Worm (Caenorhabditis elegans): ENCODE data around the gene C44B7.7.
A peak's percentile ranks its signal among the peaks of the same experiment; 100 is the strongest.

C44B7.7 gene

DNA sequence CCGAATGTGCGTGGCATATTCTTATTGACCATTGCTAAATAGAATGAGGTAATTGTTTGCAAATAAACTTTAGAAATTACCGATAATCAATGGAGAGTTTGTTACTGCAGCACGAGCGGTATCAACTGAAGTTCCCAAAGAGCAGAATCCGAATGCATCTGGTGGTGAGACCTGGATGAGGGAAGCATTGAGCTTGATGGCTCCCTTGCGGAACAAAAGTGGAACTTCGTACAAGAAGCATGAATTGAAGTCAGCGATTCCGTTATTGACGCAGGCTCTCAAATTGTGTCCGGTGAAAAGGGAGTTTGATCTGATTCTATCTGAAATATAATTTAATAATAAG is 9.6 kb upstream of the C44B7.7 start (continued):
- TF ChIP-seq F44E2.7 (GFP tag; IDR thresholded peaks at IDR 0.05) (no peak), lin-13 (GFP tag; optimal IDR thresholded peaks at IDR 0.05) (no peak), Y105C5A.15 (GFP tag; IDR thresholded peaks at IDR 0.05) (no peak), aly-2 (tag; optimal IDR thresholded peaks at IDR 0.05) (no peak)

DNA sequence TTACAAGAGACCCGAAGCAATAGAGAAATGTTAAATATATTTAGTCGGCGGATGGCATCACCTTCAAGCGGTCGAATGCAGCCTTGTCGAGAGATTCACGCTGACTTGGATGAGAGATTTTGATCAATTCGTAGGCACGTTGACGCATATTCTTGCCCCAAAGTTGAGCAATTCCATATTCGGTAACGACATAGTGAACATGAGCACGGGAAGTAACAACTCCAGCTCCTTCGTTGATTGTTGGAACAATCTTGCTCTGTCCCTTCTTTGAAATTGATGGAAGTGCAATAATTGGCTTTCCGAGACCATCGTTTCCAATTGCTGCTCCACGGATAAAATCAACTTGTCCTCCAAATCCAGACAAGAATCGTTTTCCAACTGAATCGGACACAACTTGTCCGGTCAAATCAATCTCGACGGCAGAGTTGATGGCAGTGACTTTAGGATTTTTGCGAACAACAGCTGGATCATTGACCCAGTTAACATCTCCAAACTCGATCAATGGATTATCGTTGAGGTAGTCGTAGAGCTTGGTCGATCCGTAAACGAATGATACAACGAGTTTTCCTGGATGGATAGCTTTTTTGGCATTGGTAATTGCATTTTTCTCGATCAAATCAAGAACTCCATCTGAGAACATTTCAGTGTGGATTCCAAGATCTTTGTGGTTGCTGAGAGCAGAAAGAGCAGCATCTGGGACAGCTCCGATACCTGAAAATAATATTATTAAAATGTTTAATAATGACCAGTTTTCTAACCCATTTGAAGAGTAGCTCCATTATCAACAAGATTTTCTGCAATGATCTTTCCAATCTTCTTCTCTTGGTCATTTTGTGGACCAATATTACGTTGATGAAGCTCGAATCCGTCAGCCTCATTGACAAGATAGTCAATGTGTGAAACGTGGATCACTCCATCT is 9.0 kb upstream of the C44B7.7 start:
- TF ChIP-seq mes-2 (tag; optimal IDR thresholded peaks at IDR 0.05; ENCODE audit: poor library complexity, severe bottlenecking), result peak; percentile 46
- TF ChIP-seq hmg-1.1 (GFP tag; IDR thresholded peaks at IDR 0.05), result 0 out of 2 replicates have a peak, but pooled peaks have one; percentile 12
- TF ChIP-seq skn-1 (tag; optimal IDR thresholded peaks at IDR 0.05), result no peak
- TF ChIP-seq ama-1 (optimal IDR thresholded peaks at IDR 0.05), result peak; percentile 76
- no peak for TF ChIP-seq ctbp-1 (GFP tag; IDR thresholded peaks at IDR 0.05)
- TF ChIP-seq hlh-11 (tag; optimal IDR thresholded peaks at IDR 0.05), result no peak
- 0 out of 2 replicates have a peak, but pooled peaks have one; percentile 6 for TF ChIP-seq lin-38 (GFP tag; IDR thresholded peaks at IDR 0.05)
- peak; percentile 71; the same call in 1 of the 2 replicates for TF ChIP-seq D1046.2 (GFP tag; IDR thresholded peaks at IDR 0.05)
- no peak for TF ChIP-seq daf-16 (GFP tag; optimal IDR thresholded peaks at IDR 0.05)
- TF ChIP-seq daf-16 (tag; optimal IDR thresholded peaks at IDR 0.05), result peak; percentile 21
- 0 out of 2 replicates have a peak, but pooled peaks have one; percentile 44 for TF ChIP-seq saeg-2 (GFP tag; IDR thresholded peaks at IDR 0.05)
- TF ChIP-seq Y75B8A.6 (GFP tag; IDR thresholded peaks at IDR 0.05), result peak; percentile 68; the same call in 1 of the 2 replicates
- no peak for TF ChIP-seq ztf-11 (tag; optimal IDR thresholded peaks at IDR 0.05)
- TF ChIP-seq unc-62 (GFP tag; optimal IDR thresholded peaks at IDR 0.05 in 1 of 2), result peak in 1 of 2 experiments; percentile 35
- no peak for TF ChIP-seq unc-62 (tag; optimal IDR thresholded peaks at IDR 0.05)

DNA sequence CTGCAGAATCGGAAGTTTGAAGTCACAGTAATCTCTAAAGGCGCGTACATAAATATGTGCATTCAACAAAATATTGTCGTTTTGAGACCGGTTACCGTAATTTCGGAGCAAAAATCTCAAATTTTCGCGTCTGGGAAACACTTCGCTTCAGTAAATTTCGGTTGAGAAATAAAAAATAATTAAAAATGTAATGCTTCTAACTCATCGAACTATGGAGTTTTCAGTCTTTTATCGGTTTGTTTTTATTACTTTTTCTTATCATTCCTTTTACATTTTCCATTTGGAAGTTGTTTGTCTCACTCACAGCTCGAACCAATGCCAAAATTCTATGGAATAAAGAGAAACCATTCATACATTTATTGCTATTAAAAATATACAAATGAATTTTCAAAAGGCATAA is 8.2 kb upstream of the C44B7.7 start:
- TF ChIP-seq zfp-2 (tag; optimal IDR thresholded peaks at IDR 0.05) (no peak), mdt-29 (GFP tag; IDR thresholded peaks at IDR 0.05) (peak; percentile 77; the same call in 1 of the 2 replicates), F10B5.3 (tag; optimal IDR thresholded peaks at IDR 0.05) (no peak), T20F7.1 (GFP tag; optimal IDR thresholded peaks at IDR 0.05) (peak; percentile 69), lin-1 (GFP tag; IDR thresholded peaks at IDR 0.05) (peak; percentile 38; the same call in 1 of the 2 replicates), ama-1 (optimal IDR thresholded peaks at IDR 0.05) (peak; percentile 12), dmd-6 (GFP tag; IDR thresholded peaks at IDR 0.05) (peak; percentile 33; the same call in 1 of the 2 replicates), hlh-11 (tag; optimal IDR thresholded peaks at IDR 0.05) (peak; percentile 55), php-3 (GFP tag; IDR thresholded peaks at IDR 0.05) (peak; percentile 85), duxl-1 (tag; optimal IDR thresholded peaks at IDR 0.05; ENCODE audit: poor library complexity) (peak; percentile 34), nhr-28 (tag; optimal IDR thresholded peaks at IDR 0.05) (peak; percentile 49), set-16 (GFP tag; IDR thresholded peaks at IDR 0.05) (no peak), aha-1 (tag) (peak; percentile 33), dmd-9 (GFP tag; IDR thresholded peaks at IDR 0.05) (0 out of 2 replicates have a peak, but pooled peaks have one; percentile 3), pqm-1 (tag; optimal IDR thresholded peaks at IDR 0.05) (peak; percentile 17), rbr-2 (tag; optimal IDR thresholded peaks at IDR 0.05) (peak; percentile 20), ceh-32 (tag; optimal IDR thresholded peaks at IDR 0.05; ENCODE audit: poor library complexity) (no peak), nhr-48 (tag; optimal IDR thresholded peaks at IDR 0.05) (peak; percentile 35), hmg-1.1 (GFP tag; IDR thresholded peaks at IDR 0.05) (0 out of 2 replicates have a peak, but pooled peaks have one; percentile 32), madf-5 (GFP tag; IDR thresholded peaks at IDR 0.05) (no peak), dpl-1 (GFP tag; optimal IDR thresholded peaks at IDR 0.05) (no peak), spr-1 (tag; optimal IDR thresholded peaks at IDR 0.05) (peak; percentile 7), F44E2.7 (GFP tag; IDR thresholded peaks at IDR 0.05) (no peak), ceh-20 (GFP tag; IDR thresholded peaks at IDR 0.05) (0 out of 2 replicates have a peak, but pooled peaks have one; percentile 28), lsy-2 (tag; optimal IDR thresholded peaks at IDR 0.05) (peak; percentile 52 to 70), T26A8.4 (GFP tag; IDR thresholded peaks at IDR 0.05) (peak; percentile 79), mes-2 (tag; optimal IDR thresholded peaks at IDR 0.05; ENCODE audit: poor library complexity, severe bottlenecking) (peak; percentile 42), mep-1 (tag; optimal IDR thresholded peaks at IDR 0.05) (peak; percentile 90), lin-29 (GFP tag; IDR thresholded peaks at IDR 0.05) (0 out of 2 replicates have a peak, but pooled peaks have one; percentile 35), tag-97 (GFP tag; IDR thresholded peaks at IDR 0.05) (no peak), nhr-102 (tag; optimal IDR thresholded peaks at IDR 0.05) (peak; percentile 67), Y5F2A.4 (GFP tag; optimal IDR thresholded peaks at IDR 0.05) (no peak)
